Fruit fly (Drosophila melanogaster) whole organism, embryonic: ENCODE measurements around the gene Mics1.

Experiments used
- Abd-B ChIP-seq: fragments of 200-800 bp; sonication (Bioruptor generic); optimal IDR thresholded peaks from 2 replicates; lab custom pipeline; 2018; ENCODE audit warnings: missing biosample characterization, mild to moderate bottlenecking, missing genetic modification characterization, moderate library complexity
- Bgb ChIP-seq: fragments of 200-800 bp; sonication (Bioruptor generic); IDR thresholded peaks from 2 replicates; pipeline ENCODE4 v1.3.6; 2022; ENCODE audit warnings: missing biosample characterization, missing genetic modification characterization; ENCODE audit not compliant: partially characterized antibody
- CG10209 ChIP-seq: fragments of 200-800 bp; sonication (Bioruptor generic); optimal IDR thresholded peaks from 3 replicates; lab custom pipeline; 2017; ENCODE audit warnings: missing biosample characterization, mild to moderate bottlenecking, missing genetic modification characterization, missing genetic modification reagents
- CG10267 ChIP-seq: fragments of 200-800 bp; sonication (Bioruptor generic); optimal IDR thresholded peaks from 2 replicates; lab custom pipeline; 2018; ENCODE audit warnings: missing biosample characterization, mild to moderate bottlenecking, missing genetic modification characterization, moderate library complexity
- CG10654 ChIP-seq: fragments of 200-800 bp; sonication (Bioruptor generic); optimal IDR thresholded peaks from 2 replicates; lab custom pipeline; 2016; ENCODE audit warnings: missing biosample characterization, missing genetic modification characterization
- CG11093 ChIP-seq: fragments of 200-800 bp; sonication (Bioruptor generic); IDR thresholded peaks from 3 replicates; pipeline ENCODE4 v1.3.6; 2022; ENCODE audit warnings: missing biosample characterization, missing genetic modification characterization
- CG12219 ChIP-seq: fragments of 200-800 bp; sonication (Bioruptor generic); optimal IDR thresholded peaks from 3 replicates; lab custom pipeline; 2018; ENCODE audit warnings: missing biosample characterization, mild to moderate bottlenecking, missing genetic modification characterization
- CG12769 ChIP-seq: fragments of 200-800 bp; sonication (Bioruptor generic); optimal IDR thresholded peaks from 2 replicates; lab custom pipeline; 2019; ENCODE audit warnings: missing biosample characterization, mild to moderate bottlenecking, missing genetic modification characterization, moderate library complexity
- CG13123 ChIP-seq: fragments of 200-800 bp; sonication (Bioruptor generic); optimal IDR thresholded peaks from 2 replicates; lab custom pipeline; 2016; ENCODE audit warnings: missing biosample characterization, missing genetic modification characterization
- CG13624 ChIP-seq: fragments of 200-800 bp; sonication (Bioruptor generic); optimal IDR thresholded peaks from 2 replicates; lab custom pipeline; 2016; ENCODE audit warnings: missing biosample characterization, missing genetic modification characterization
- CG15073 ChIP-seq: fragments of 200-800 bp; sonication (Bioruptor generic); optimal IDR thresholded peaks from 2 replicates; lab custom pipeline; 2016; ENCODE audit warnings: missing biosample characterization, missing genetic modification characterization
- CG1603 ChIP-seq: fragments of 200-800 bp; sonication (Bioruptor generic); optimal IDR thresholded peaks from 2 replicates; lab custom pipeline; 2019; ENCODE audit warnings: missing biosample characterization, mild to moderate bottlenecking, missing genetic modification characterization, moderate library complexity
- CG17912 ChIP-seq: fragments of 200-800 bp; sonication (Bioruptor generic); optimal IDR thresholded peaks from 2 replicates; lab custom pipeline; 2018; ENCODE audit warnings: missing biosample characterization, mild to moderate bottlenecking, missing genetic modification characterization
- CG18011 ChIP-seq: fragments of 200-800 bp; sonication (Bioruptor generic); optimal IDR thresholded peaks from 2 replicates; lab custom pipeline; 2017; ENCODE audit warnings: missing biosample characterization, missing genetic modification characterization, mild to moderate bottlenecking, moderate library complexity, missing genotype
- CG18262 ChIP-seq: fragments of 200-800 bp; optimal IDR thresholded peaks from 3 replicates; lab custom pipeline; 2019; ENCODE audit warnings: missing biosample characterization, mild to moderate bottlenecking, missing genetic modification characterization, moderate library complexity
- CG18476 ChIP-seq: fragments of 200-800 bp; sonication (Bioruptor generic); optimal IDR thresholded peaks from 2 replicates; lab custom pipeline; 2016; ENCODE audit warnings: missing biosample characterization, mild to moderate bottlenecking, missing genetic modification characterization
- CG34422 ChIP-seq: fragments of 200-800 bp; sonication (Bioruptor generic); IDR thresholded peaks from 3 replicates; pipeline ENCODE4 v1.3.6; 2022; ENCODE audit warnings: missing biosample characterization, missing genetic modification characterization
- CG4328 ChIP-seq: fragments of 200-800 bp; sonication (Bioruptor generic); optimal IDR thresholded peaks from 3 replicates; lab custom pipeline; 2017; ENCODE audit warnings: missing biosample characterization, missing genetic modification reagents, missing genetic modification characterization
- CG4424 ChIP-seq: fragments of 200-800 bp; sonication (Bioruptor generic); optimal IDR thresholded peaks from 3 replicates; lab custom pipeline; 2016; ENCODE audit warnings: missing biosample characterization, missing genetic modification characterization
- CG5245 ChIP-seq: fragments of 200-800 bp; sonication (Bioruptor generic); optimal IDR thresholded peaks from 3 replicates; lab custom pipeline; 2016; ENCODE audit warnings: missing biosample characterization, missing genetic modification characterization
- CG6654 ChIP-seq: fragments of 200-800 bp; sonication (Bioruptor generic); optimal IDR thresholded peaks from 2 replicates; lab custom pipeline; 2017; ENCODE audit warnings: missing biosample characterization, mild to moderate bottlenecking, missing genetic modification characterization
- CG6791 ChIP-seq: fragments of 200-800 bp; sonication (Bioruptor generic); IDR thresholded peaks from 3 replicates; pipeline ENCODE4 v1.3.6; 2022; ENCODE audit warnings: missing biosample characterization, missing genetic modification characterization; ENCODE audit not compliant: partially characterized antibody
- CG7745 ChIP-seq: fragments of 200-800 bp; sonication (Bioruptor generic); optimal IDR thresholded peaks from 2 replicates; lab custom pipeline; 2018; ENCODE audit warnings: missing biosample characterization, mild to moderate bottlenecking, missing genetic modification characterization, moderate library complexity
- CG9437 ChIP-seq: fragments of 200-800 bp; sonication (Bioruptor generic); optimal IDR thresholded peaks from 2 replicates; lab custom pipeline; 2018; ENCODE audit warnings: missing biosample characterization, mild to moderate bottlenecking, missing genetic modification characterization
- CG9609 ChIP-seq: fragments of 200-800 bp; sonication (Bioruptor generic); optimal IDR thresholded peaks from 3 replicates; lab custom pipeline; 2016; ENCODE audit warnings: missing biosample characterization, missing genetic modification characterization
- CG9932 ChIP-seq: fragments of 200-800 bp; sonication (Bioruptor generic); IDR thresholded peaks from 2 replicates; pipeline ENCODE4 v1.3.6; 2022; ENCODE audit warnings: missing biosample characterization, missing genetic modification characterization
- Dbx ChIP-seq: fragments of 200-800 bp; sonication (Bioruptor generic); IDR thresholded peaks from 3 replicates; pipeline ENCODE4 v1.3.6; 2022; ENCODE audit warnings: missing biosample characterization, missing genetic modification characterization
- Dp ChIP-seq: fragments of 200-800 bp; sonication (Bioruptor generic); optimal IDR thresholded peaks from 2 replicates; lab custom pipeline; 2018; ENCODE audit warnings: missing biosample characterization, mild to moderate bottlenecking, missing genetic modification characterization, moderate library complexity
- Ets97D ChIP-seq: fragments of 200-800 bp; sonication (Bioruptor generic); optimal IDR thresholded peaks from 3 replicates; lab custom pipeline; 2016; ENCODE audit warnings: missing biosample characterization, missing genetic modification characterization
- Fer3 ChIP-seq: fragments of 200-800 bp; sonication (Bioruptor generic); optimal IDR thresholded peaks from 2 replicates; lab custom pipeline; 2018; ENCODE audit warnings: missing biosample characterization, mild to moderate bottlenecking, missing genetic modification characterization, moderate library complexity
- HmgD ChIP-seq: fragments of 200-800 bp; sonication (Bioruptor generic); optimal IDR thresholded peaks from 3 replicates; lab custom pipeline; 2016; ENCODE audit warnings: missing biosample characterization, missing genetic modification characterization
- Hr51 ChIP-seq, 2 experiments: fragments of 200-800 bp; sonication (Bioruptor generic); optimal IDR thresholded peaks; 2 replicates in 1 of 2; 3 replicates in 1 of 2; lab custom pipeline; 2016 to 2018; ENCODE audit warnings: missing biosample characterization in 2 of 2, missing genetic modification characterization in 2 of 2, mild to moderate bottlenecking in 1 of 2, moderate library complexity in 1 of 2
- Hr78 ChIP-seq, 2 experiments: fragments of 200-800 bp in 1 of 2; fragments of >200 bp in 1 of 2; sonication (Bioruptor generic) in 1 of 2; optimal IDR thresholded peaks; 2 replicates each; lab custom pipeline; 2017 to 2019; ENCODE audit warnings: missing biosample characterization in 2 of 2, missing genetic modification characterization in 2 of 2, mild to moderate bottlenecking in 1 of 2, moderate library complexity in 1 of 2
- Med ChIP-seq: fragments of 200-800 bp; sonication (Bioruptor generic); peaks from one replicate; lab custom pipeline; 2016; ENCODE audit warnings: missing biosample characterization, missing genetic modification characterization, mild to moderate bottlenecking, inconsistent platforms, moderate library complexity
- Ravus ChIP-seq: fragments of 200-800 bp; sonication (Bioruptor generic); IDR thresholded peaks from 2 replicates; pipeline ENCODE4 v1.3.6; 2022; ENCODE audit warnings: missing biosample characterization, missing genetic modification characterization
- ab ChIP-seq: fragments of 200-800 bp; sonication (Bioruptor generic); optimal IDR thresholded peaks from 2 replicates; lab custom pipeline; 2016; ENCODE audit warnings: missing biosample characterization, missing genetic modification characterization
- cato ChIP-seq: fragments of 200-800 bp; sonication (Bioruptor generic); optimal IDR thresholded peaks from 2 replicates; lab custom pipeline; 2016; ENCODE audit warnings: missing biosample characterization, missing genetic modification characterization, borderline replicate concordance
- caup ChIP-seq: fragments of 200-800 bp; sonication (Bioruptor generic); optimal IDR thresholded peaks from 3 replicates; lab custom pipeline; 2017; ENCODE audit warnings: missing biosample characterization, mild to moderate bottlenecking, missing genetic modification characterization, moderate library complexity; ENCODE audit not compliant: severe bottlenecking
- corto ChIP-seq: fragments of 200-800 bp; sonication (Bioruptor generic); optimal IDR thresholded peaks from 2 replicates; lab custom pipeline; 2016; ENCODE audit warnings: missing biosample characterization, mild to moderate bottlenecking, missing genetic modification characterization, moderate library complexity
- crp ChIP-seq, 2 experiments: fragments of 200-800 bp; sonication (Bioruptor generic); optimal IDR thresholded peaks; 2 replicates in 1 of 2; 3 replicates in 1 of 2; lab custom pipeline; 2017; ENCODE audit warnings: missing biosample characterization in 2 of 2, missing genetic modification characterization in 2 of 2, mild to moderate bottlenecking in 1 of 2, moderate library complexity in 1 of 2
- dysf ChIP-seq: fragments of 200-800 bp; sonication (Bioruptor generic); IDR thresholded peaks from 3 replicates; pipeline ENCODE4 v1.3.6; 2022; ENCODE audit warnings: missing biosample characterization, missing genetic modification characterization
- eyg ChIP-seq: fragments of 200-800 bp; sonication (Bioruptor generic); optimal IDR thresholded peaks from 3 replicates; lab custom pipeline; 2016; ENCODE audit warnings: missing biosample characterization, missing genetic modification characterization
- gem ChIP-seq: fragments of 200-800 bp; sonication (Bioruptor generic); optimal IDR thresholded peaks from 2 replicates; lab custom pipeline; 2019; ENCODE audit warnings: missing biosample characterization, mild to moderate bottlenecking, missing genetic modification characterization, moderate library complexity
- hb ChIP-seq: fragments of 200-800 bp; sonication (Bioruptor generic); IDR thresholded peaks from 3 replicates; pipeline ENCODE4 v1.3.6; 2022; ENCODE audit warnings: missing biosample characterization, missing genetic modification characterization; ENCODE audit not compliant: partially characterized antibody
- ind ChIP-seq: fragments of 200-800 bp; sonication (Bioruptor generic); optimal IDR thresholded peaks from 3 replicates; lab custom pipeline; 2016; ENCODE audit warnings: missing biosample characterization, missing genetic modification characterization
- lov ChIP-seq, 2 experiments: fragments of 200-800 bp in 1 of 2; fragments of >200 bp in 1 of 2; sonication (Bioruptor generic) in 1 of 2; IDR thresholded peaks in 1 of 2; optimal IDR thresholded peaks in 1 of 2; 2 replicates in 1 of 2; 3 replicates in 1 of 2; pipeline versions ENCODE4 v1.3.6 to Lab custom; 2017 to 2022; ENCODE audit warnings: missing biosample characterization in 1 of 2, missing genetic modification characterization in 1 of 2
- pho ChIP-seq: fragments of 200-800 bp; sonication (Bioruptor generic); optimal IDR thresholded peaks from 2 replicates; lab custom pipeline; 2016; ENCODE audit warnings: missing biosample characterization, missing genetic modification characterization
- salm ChIP-seq: fragments of 200-800 bp; sonication (Bioruptor generic); optimal IDR thresholded peaks from 2 replicates; lab custom pipeline; 2018; ENCODE audit warnings: missing biosample characterization, mild to moderate bottlenecking, missing genetic modification characterization
- sug ChIP-seq: fragments of 200-800 bp; optimal IDR thresholded peaks from 2 replicates; lab custom pipeline; 2019; ENCODE audit warnings: missing biosample characterization, mild to moderate bottlenecking, missing genetic modification characterization, moderate library complexity

Gene Mics1

DNA sequence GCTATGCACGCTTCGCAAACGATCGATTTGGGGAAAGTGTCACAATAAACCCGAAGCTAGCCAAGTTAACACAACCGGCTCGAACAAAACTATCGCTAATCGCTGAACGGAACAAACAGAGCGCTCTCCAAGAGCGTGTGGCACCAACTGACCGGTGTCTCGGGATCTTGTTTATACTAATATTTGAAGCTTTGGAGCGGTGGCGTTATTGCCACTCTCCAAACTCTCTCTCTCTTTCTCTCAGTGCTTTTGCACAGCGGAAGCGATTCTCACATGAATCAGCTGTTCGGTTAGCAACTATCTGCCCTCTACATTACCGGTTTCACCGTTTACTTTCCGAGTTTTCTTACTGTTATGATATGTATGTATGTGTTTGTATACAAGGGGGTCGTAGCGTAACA lies 10.7 kb downstream of the Mics1 start (continued):
- no peak for TF ChIP-seq Ravus (GFP tag; lab: Robert Waterston, UW)
- no peak for TF ChIP-seq Ets97D (GFP tag; lab: Kevin White, UChicago)
- no peak for TF ChIP-seq CG13123 (GFP tag; lab: Kevin White, UChicago)
- TF ChIP-seq hb (GFP tag; lab: Robert Waterston, UW): no peak
- no peak for TF ChIP-seq CG18011
- TF ChIP-seq CG6654: no peak
- TF ChIP-seq CG18476 (GFP tag; lab: Kevin White, UChicago): no peak
- no peak for TF ChIP-seq Dp (GFP tag; lab: Kevin White, UChicago)
- TF ChIP-seq CG34422 (GFP tag; lab: Robert Waterston, UW): peak; percentile 47; the same call in 1 of the 3 replicates
- peak; percentile 63; the same call in 1 of the 2 replicates for TF ChIP-seq Bgb (GFP tag; lab: Robert Waterston, UW)
- no peak for TF ChIP-seq CG10267 (tag; lab: Kevin White, UChicago)
- TF ChIP-seq CG5245 (GFP tag; lab: Kevin White, UChicago): no peak
- TF ChIP-seq CG12219 (GFP tag; lab: Kevin White, UChicago): peak; percentile 3
- peak in 1 of 2 experiments; percentile 27 for TF ChIP-seq Hr78 (GFP tag; optimal IDR thresholded peaks at IDR 0.05; lab: Kevin White, UChicago)
- no peak for TF ChIP-seq cato (GFP tag; lab: Kevin White, UChicago)
- no peak for TF ChIP-seq corto (GFP tag; lab: Kevin White, UChicago)
- TF ChIP-seq ind (GFP tag; lab: Kevin White, UChicago): no peak
- no peak for TF ChIP-seq CG18262 (tag; lab: Kevin White, UChicago)
- no peak for TF ChIP-seq pho
- TF ChIP-seq caup: no peak
- no peak for TF ChIP-seq CG6791
- TF ChIP-seq CG9932 (GFP tag; lab: Robert Waterston, UW): no peak
- TF ChIP-seq crp (GFP tag; optimal IDR thresholded peaks at IDR 0.05; lab: Kevin White, UChicago): peak in 1 of 2 experiments; percentile 72
- no peak for TF ChIP-seq gem (tag; lab: Kevin White, UChicago)
- TF ChIP-seq CG11093 (GFP tag; lab: Robert Waterston, UW): no peak
- TF ChIP-seq CG13624: no peak
- TF ChIP-seq salm (tag; lab: Kevin White, UChicago): no peak
- no peak for TF ChIP-seq dysf (GFP tag; lab: Robert Waterston, UW)
- no peak for TF ChIP-seq CG1603 (tag; lab: Kevin White, UChicago)
- no peak for TF ChIP-seq CG17912 (GFP tag; lab: Kevin White, UChicago)
- TF ChIP-seq Abd-B (GFP tag; lab: Kevin White, UChicago): no peak
- peak; percentile 89 for TF ChIP-seq CG12769
- no peak for TF ChIP-seq lov (optimal IDR thresholded peaks at IDR 0.05; lab: Kevin White, UChicago)
- no peak for TF ChIP-seq lov (GFP tag; IDR thresholded peaks at IDR 0.05; lab: Robert Waterston, UW)
- TF ChIP-seq CG10654: no peak
- TF ChIP-seq Fer3: no peak
- TF ChIP-seq sug (tag; lab: Kevin White, UChicago): peak; percentile 74
- TF ChIP-seq ab (GFP tag; lab: Kevin White, UChicago): no peak
- TF ChIP-seq HmgD (GFP tag; lab: Kevin White, UChicago): no peak
- no peak for TF ChIP-seq CG7745 (tag; lab: Kevin White, UChicago)
- no peak for TF ChIP-seq CG9437 (GFP tag; lab: Kevin White, UChicago)
- TF ChIP-seq CG15073: no peak
- TF ChIP-seq CG4424: no peak
- no peak for TF ChIP-seq CG10209
- no peak for TF ChIP-seq CG4328 (GFP tag; lab: Kevin White, UChicago)
- peak; percentile 75 for TF ChIP-seq Med
- TF ChIP-seq eyg (GFP tag; lab: Kevin White, UChicago): no peak
- TF ChIP-seq Dbx: peak; percentile 52; the same call in 2 of the 3 replicates
- TF ChIP-seq CG9609 (GFP tag; lab: Kevin White, UChicago): no peak
- no peak for TF ChIP-seq Hr51 (GFP tag; optimal IDR thresholded peaks at IDR 0.05; lab: Kevin White, UChicago)
